Fruit fly (Drosophila melanogaster): ENCODE measurements around the gene rg.

Gene rg

dm6 chrX:5285835-5286234, 200.3 kb downstream of the rg start (continued):
- TF ChIP-seq Med (GFP tag) (peak; percentile 77), cwo (GFP tag; optimal IDR thresholded peaks at IDR 0.05) (peak; percentile 32), CG12219 (GFP tag; optimal IDR thresholded peaks at IDR 0.05) (peak; percentile 9), CG11247 (GFP tag; IDR thresholded peaks at IDR 0.05) (no peak), CG13894 (tag; optimal IDR thresholded peaks at IDR 0.05) (peak; percentile 50), grau (tag; optimal IDR thresholded peaks at IDR 0.05) (peak; percentile 56), CG13624 (GFP tag; optimal IDR thresholded peaks at IDR 0.05) (peak; percentile 32), CG8924 (tag; optimal IDR thresholded peaks at IDR 0.05) (peak; percentile 36), chif (GFP tag; optimal IDR thresholded peaks at IDR 0.05) (peak in 1 of 2 experiments; percentile 48), CG18764 (GFP tag; optimal IDR thresholded peaks at IDR 0.05) (peak; percentile 38), gro (GFP tag; optimal IDR thresholded peaks at IDR 0.05) (peak; percentile 6), ash1 (GFP tag; optimal IDR thresholded peaks at IDR 0.05) (no peak), HHEX (GFP tag; optimal IDR thresholded peaks at IDR 0.05) (peak; percentile 34), Elba2 (GFP tag; optimal IDR thresholded peaks at IDR 0.05) (no peak), CG4707 (GFP tag; optimal IDR thresholded peaks at IDR 0.05) (no peak), Chrac-16 (GFP tag; optimal IDR thresholded peaks at IDR 0.05) (peak; percentile 7), CG5953 (GFP tag; IDR thresholded peaks at IDR 0.05) (no peak), CG6175 (GFP tag; IDR thresholded peaks at IDR 0.05) (no peak), Dek (tag; optimal IDR thresholded peaks at IDR 0.05) (peak; percentile 33), Max (GFP tag; optimal IDR thresholded peaks at IDR 0.05) (peak; percentile 9), CG10267 (tag; optimal IDR thresholded peaks at IDR 0.05) (peak; percentile 48), CG9215 (GFP tag; IDR thresholded peaks at IDR 0.05) (0 out of 2 replicates have a peak, but pooled peaks have one; percentile 7), kay (GFP tag; optimal IDR thresholded peaks at IDR 0.05) (no peak), nerfin-2 (GFP tag; IDR thresholded peaks at IDR 0.05; ENCODE audit: partially characterized antibody) (no peak), maf-S (GFP tag; optimal IDR thresholded peaks at IDR 0.05) (no peak), CG3726 (GFP tag; IDR thresholded peaks at IDR 0.05) (no peak), CG6689 (GFP tag; IDR thresholded peaks at IDR 0.05) (0 out of 2 replicates have a peak, but pooled peaks have one; percentile 15), lov (optimal IDR thresholded peaks at IDR 0.05) (no peak), lov (GFP tag; IDR thresholded peaks at IDR 0.05) (no peak), CG18262 (tag; optimal IDR thresholded peaks at IDR 0.05) (peak; percentile 21), CG17568 (GFP tag; optimal IDR thresholded peaks at IDR 0.05) (no peak), CG3838 (GFP tag; optimal IDR thresholded peaks at IDR 0.05) (no peak), CG12104 (GFP tag; optimal IDR thresholded peaks at IDR 0.05) (peak; percentile 21), CG5245 (GFP tag; optimal IDR thresholded peaks at IDR 0.05) (peak; percentile 22), CG13296 (GFP tag; optimal IDR thresholded peaks at IDR 0.05) (peak; percentile 45), CG9609 (GFP tag; optimal IDR thresholded peaks at IDR 0.05) (peak; percentile 24), CG10366 (GFP tag; IDR thresholded peaks at IDR 0.05) (peak; percentile 17; the same call in 1 of the 2 replicates), Dbx (GFP tag; IDR thresholded peaks at IDR 0.05) (peak; percentile 57; the same call in 1 of the 3 replicates), CG11560 (tag; IDR thresholded peaks at IDR 0.05) (no peak), CG11695 (GFP tag; IDR thresholded peaks at IDR 0.05) (no peak), CG10209 (GFP tag; optimal IDR thresholded peaks at IDR 0.05) (peak; percentile 51), E2f1 (GFP tag; IDR thresholded peaks at IDR 0.05) (peak; percentile 51), CG15601 (tag; optimal IDR thresholded peaks at IDR 0.05) (no peak), ci (GFP tag; IDR thresholded peaks at IDR 0.05) (no peak), Sox102F (GFP tag; optimal IDR thresholded peaks at IDR 0.05) (peak; percentile 49), peb (GFP tag; IDR thresholded peaks at IDR 0.05) (no peak), Hr39 (optimal IDR thresholded peaks at IDR 0.05) (no peak), CG11085 (GFP tag; IDR thresholded peaks at IDR 0.05) (0 out of 2 replicates have a peak, but pooled peaks have one; percentile 19), caup (GFP tag; optimal IDR thresholded peaks at IDR 0.05; ENCODE audit: severe bottlenecking) (peak; percentile 59), CG13287 (GFP tag; IDR thresholded peaks at IDR 0.05; ENCODE audit: partially characterized antibody) (no peak), az2 (GFP tag; optimal IDR thresholded peaks at IDR 0.05) (peak; percentile 15)

All from whole organism, embryonic.